Fruit fly (Drosophila melanogaster): ENCODE data around the gene Nhe3.

The Nhe3 gene

DNA sequence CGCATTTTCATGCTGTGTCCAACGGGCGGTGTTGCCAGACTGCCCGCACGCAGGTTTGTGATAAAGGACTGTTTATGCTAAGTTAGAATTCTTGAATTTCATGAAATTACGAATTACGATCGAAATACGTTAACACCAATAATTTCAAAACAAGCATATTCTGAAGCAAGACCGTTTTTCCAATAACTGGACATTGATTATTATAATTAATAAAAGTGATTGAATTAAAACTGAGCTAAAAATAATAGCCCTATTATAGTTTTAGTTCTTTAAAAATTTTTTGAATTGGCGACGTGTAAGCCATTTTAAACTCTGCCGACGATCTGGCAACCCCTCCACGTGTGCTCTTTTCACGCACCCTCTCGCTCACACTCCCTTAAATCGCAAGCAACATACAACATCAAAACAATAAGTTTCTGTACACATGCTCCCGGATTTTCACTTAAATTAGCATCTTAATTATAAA is 36.0 kb downstream of the Nhe3 start (continued):
- TF ChIP-seq C15 (GFP tag; IDR thresholded peaks at IDR 0.05) (peak; percentile 78; the same call in 2 of the 3 replicates), CG4328 (GFP tag; optimal IDR thresholded peaks at IDR 0.05) (peak; percentile 96), CG5180 (GFP tag; optimal IDR thresholded peaks at IDR 0.05) (peak; percentile 85), pita (GFP tag; optimal IDR thresholded peaks at IDR 0.05) (no peak), CG18262 (tag; optimal IDR thresholded peaks at IDR 0.05) (peak; percentile 95), CG6813 (GFP tag; optimal IDR thresholded peaks at IDR 0.05) (peak; percentile 92), Dbx (GFP tag; IDR thresholded peaks at IDR 0.05) (peak; percentile 94), CG6272 (GFP tag; IDR thresholded peaks at IDR 0.05) (peak; percentile 80), CG17912 (GFP tag; optimal IDR thresholded peaks at IDR 0.05) (peak; percentile 68), org-1 (GFP tag; optimal IDR thresholded peaks at IDR 0.05) (peak; percentile 94), Hr39 (optimal IDR thresholded peaks at IDR 0.05) (no peak), az2 (GFP tag; optimal IDR thresholded peaks at IDR 0.05) (peak; percentile 96), seq (GFP tag; IDR thresholded peaks at IDR 0.05) (peak; percentile 96), CG14441 (GFP tag; IDR thresholded peaks at IDR 0.05) (peak; percentile 92), CG18599 (GFP tag; optimal IDR thresholded peaks at IDR 0.05) (peak; percentile 97), CG2120 (GFP tag; optimal IDR thresholded peaks at IDR 0.05) (peak; percentile 97), CG4854 (GFP tag; optimal IDR thresholded peaks at IDR 0.05) (peak; percentile 90), ewg (GFP tag; optimal IDR thresholded peaks at IDR 0.05) (peak; percentile 95), bowl (GFP tag; IDR thresholded peaks at IDR 0.05) (peak; percentile 85), B-H2 (GFP tag; optimal IDR thresholded peaks at IDR 0.05) (peak; percentile 95), h (optimal IDR thresholded peaks at IDR 0.05) (no peak), CG13424 (tag; optimal IDR thresholded peaks at IDR 0.05) (peak; percentile 97), da (GFP tag; optimal IDR thresholded peaks at IDR 0.05) (peak; percentile 86), Lpt (GFP tag; optimal IDR thresholded peaks at IDR 0.05) (no peak), CG13624 (GFP tag; optimal IDR thresholded peaks at IDR 0.05) (peak; percentile 90), CG6254 (GFP tag; optimal IDR thresholded peaks at IDR 0.05) (peak; percentile 87), BtbVII (GFP tag; optimal IDR thresholded peaks at IDR 0.05) (peak; percentile 96), abd-A (tag; optimal IDR thresholded peaks at IDR 0.05) (no peak), onecut (GFP tag; IDR thresholded peaks at IDR 0.05) (peak; percentile 83), CG8944 (GFP tag; optimal IDR thresholded peaks at IDR 0.05) (peak; percentile 89), CG10979 (tag; optimal IDR thresholded peaks at IDR 0.05) (peak; percentile 93), scrt (GFP tag; optimal IDR thresholded peaks at IDR 0.05) (peak; percentile 89), cas (GFP tag; IDR thresholded peaks at IDR 0.05) (peak; percentile 86), Nf-YB (GFP tag; optimal IDR thresholded peaks at IDR 0.05) (peak; percentile 81), tx (GFP tag; optimal IDR thresholded peaks at IDR 0.05) (peak; percentile 89), cato (GFP tag; optimal IDR thresholded peaks at IDR 0.05; ENCODE audit: borderline replicate concordance) (peak; percentile 89), ranshi (GFP tag; IDR thresholded peaks at IDR 0.05) (peak; percentile 92), Drgx (GFP tag; IDR thresholded peaks at IDR 0.05) (peak; percentile 94), CG9876 (GFP tag; optimal IDR thresholded peaks at IDR 0.05) (peak; percentile 77), CG17612 (GFP tag; IDR thresholded peaks at IDR 0.05) (peak; percentile 85), Aef1 (GFP tag; IDR thresholded peaks at IDR 0.05) (peak; percentile 90), grn (GFP tag; optimal IDR thresholded peaks at IDR 0.05) (peak; percentile 79), en (GFP tag; optimal IDR thresholded peaks at IDR 0.05) (peak; percentile 90), CG12071 (GFP tag; optimal IDR thresholded peaks at IDR 0.05) (peak; percentile 85), gro (GFP tag; optimal IDR thresholded peaks at IDR 0.05) (peak; percentile 92), p53 (GFP tag; optimal IDR thresholded peaks at IDR 0.05) (peak; percentile 83), sqz (GFP tag; optimal IDR thresholded peaks at IDR 0.05) (peak; percentile 83), ERR (GFP tag; optimal IDR thresholded peaks at IDR 0.05) (peak; percentile 81), HHEX (GFP tag; optimal IDR thresholded peaks at IDR 0.05) (peak; percentile 94), CG8281 (tag; optimal IDR thresholded peaks at IDR 0.05) (peak; percentile 86), oc (tag; optimal IDR thresholded peaks at IDR 0.05) (peak; percentile 87), CG17361 (GFP tag; IDR thresholded peaks at IDR 0.05) (peak; percentile 97)
